Fruit fly (Drosophila melanogaster) whole organism: ENCODE results near the gene CG9743.

Source experiments
- CG8478 ChIP-seq: fragments of >200 bp; optimal IDR thresholded peaks from 2 replicates; lab custom pipeline; 2018; ENCODE audit warnings: inconsistent platforms
- Dll ChIP-seq: fragments of >200 bp; optimal IDR thresholded peaks from 2 replicates; lab custom pipeline; 2017
- usp ChIP-seq: fragments of >200 bp; optimal IDR thresholded peaks from 2 replicates; lab custom pipeline; 2017; ENCODE audit warnings: missing biosample characterization, missing genetic modification characterization, mixed read lengths

dm6 chr3R:30195606-30196049 is 7.2 kb downstream of the CG9743 start:
- no peak for TF ChIP-seq Dll (lab: Kevin White, UChicago)
- no peak for TF ChIP-seq usp
- no peak for TF ChIP-seq CG8478 (lab: Kevin White, UChicago)
